Fruit fly (Drosophila melanogaster) whole organism: ENCODE results near the gene CG42296.

ENCODE experiments used
- CG8478 ChIP-seq: fragments of >200 bp; optimal IDR thresholded peaks from 2 replicates; lab custom pipeline; 2018; ENCODE audit warnings: inconsistent platforms
- Dll ChIP-seq: fragments of >200 bp; optimal IDR thresholded peaks from 2 replicates; lab custom pipeline; 2017

DNA sequence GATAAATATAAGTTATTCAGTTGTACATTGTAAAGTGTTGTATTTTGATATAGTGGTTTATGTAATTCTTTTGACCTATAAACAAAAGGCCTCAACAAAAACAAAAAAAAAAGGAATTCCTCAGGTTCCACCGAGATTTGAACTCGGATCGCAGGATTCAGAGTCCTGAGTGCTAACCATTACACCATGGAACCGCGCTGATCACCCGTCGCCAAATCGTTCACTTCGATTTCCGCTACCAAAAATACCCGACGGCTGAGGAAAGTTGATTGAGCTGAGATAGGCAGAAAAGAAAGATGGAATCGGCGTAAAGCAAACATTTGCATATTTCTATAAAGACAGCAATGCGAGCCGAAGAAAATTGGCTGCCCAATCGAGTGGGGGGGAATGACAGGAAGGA lies 22.8 kb downstream of the CG42296 start:
- TF ChIP-seq CG8478 (lab: Kevin White, UChicago) (no peak), Dll (no peak)
